Worm (Caenorhabditis elegans) whole organism, mixed stage, embryonic: ENCODE measurements around the gene R11G10.3.

ENCODE experiments used
- cnd-1 ChIP-seq: fragments of 200-800 bp; sonication (Bioruptor generic); optimal IDR thresholded peaks from 2 replicates; lab custom pipeline; 2018; ENCODE audit warnings: mild to moderate bottlenecking, missing genetic modification characterization, missing compliant biosample characterization
- mep-1 ChIP-seq: fragments of 150-350 bp; optimal IDR thresholded peaks from 2 replicates; lab custom pipeline; 2017; ENCODE audit warnings: missing biosample characterization, missing genetic modification reagents, missing genetic modification characterization, inconsistent platforms
- snpc-4 ChIP-seq: fragments of 150-350 bp; optimal IDR thresholded peaks from 2 replicates; lab custom pipeline; 2014; ENCODE audit warnings: missing biosample characterization, missing genetic modification characterization
- unc-120 ChIP-seq: sonication (generic microtip); optimal IDR thresholded peaks from 2 replicates; lab custom pipeline; 2017; ENCODE audit warnings: missing genetic modification characterization, missing compliant biosample characterization; ENCODE audit not compliant: poor library complexity, severe bottlenecking

DNA sequence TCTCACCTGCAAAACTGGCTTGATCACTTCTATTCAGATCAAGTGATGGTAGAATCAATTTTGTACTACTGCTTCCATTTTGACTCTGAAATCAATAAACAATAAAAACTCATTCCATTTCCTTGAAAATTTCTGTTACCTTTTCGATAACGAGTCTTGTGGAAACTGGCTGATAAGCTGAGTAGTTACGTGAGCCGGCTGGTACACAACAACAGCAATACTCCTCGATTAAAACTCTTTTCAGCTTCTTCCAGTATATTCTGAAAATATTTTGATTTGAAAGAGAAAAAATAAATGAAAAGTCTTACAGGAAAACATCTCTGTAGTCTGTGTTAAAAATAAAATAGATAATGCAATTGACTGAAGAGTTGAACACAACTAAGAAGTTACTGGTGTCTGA lies 9.2 kb downstream of the R11G10.3 start:
- no peak for TF ChIP-seq cnd-1
- no peak for TF ChIP-seq mep-1 (tag; lab: Kevin White, UChicago)
- no peak for TF ChIP-seq snpc-4
- no peak for TF ChIP-seq unc-120
